Worm (Caenorhabditis elegans): ENCODE data around the gene tbc-3.

DNA sequence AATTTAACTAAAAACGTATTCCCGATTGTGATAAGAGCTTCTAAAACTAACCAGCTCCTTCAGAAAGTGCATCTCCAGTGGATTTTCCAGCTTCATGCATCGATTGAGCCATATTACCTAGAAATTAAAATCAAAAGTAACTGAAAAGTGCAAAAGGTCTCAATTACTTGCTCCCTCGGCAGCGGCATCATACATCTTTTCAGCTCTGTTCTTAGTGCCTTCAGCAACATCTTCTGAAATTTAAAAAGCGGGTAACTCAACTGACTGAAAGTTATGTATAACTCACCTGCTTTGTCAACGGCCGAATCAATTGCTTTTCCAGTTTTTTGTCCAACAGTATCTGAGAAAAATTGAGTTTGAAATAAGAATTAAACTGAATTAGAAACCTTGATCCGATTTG, 25.6 kb downstream of the tbc-3 start:
- TF ChIP-seq blmp-1 (tag; optimal IDR thresholded peaks at IDR 0.05) (no peak), lsy-2 (tag; optimal IDR thresholded peaks at IDR 0.05) (no peak), pha-4 (tag; optimal IDR thresholded peaks at IDR 0.05) (no peak), unc-62 (GFP tag; optimal IDR thresholded peaks at IDR 0.05) (no peak), mep-1 (tag; optimal IDR thresholded peaks at IDR 0.05) (no peak), elt-3 (tag; optimal IDR thresholded peaks at IDR 0.05) (no peak), nhr-2 (tag; optimal IDR thresholded peaks at IDR 0.05) (no peak), flh-1 (GFP tag; optimal IDR thresholded peaks at IDR 0.05) (no peak), zip-8 (tag; optimal IDR thresholded peaks at IDR 0.05) (no peak), unc-39 (tag; optimal IDR thresholded peaks at IDR 0.05) (no peak), snpc-4 (tag; optimal IDR thresholded peaks at IDR 0.05) (no peak), elt-1 (tag; optimal IDR thresholded peaks at IDR 0.05; ENCODE audit: borderline replicate concordance, insufficient read depth) (no peak)
